Worm (Caenorhabditis elegans) whole organism, late embryonic: ENCODE results near the gene W02D7.4.

ENCODE experiments used
- K09A11.1 ChIP-seq: sonication (generic microtip); optimal IDR thresholded peaks from 2 replicates; lab custom pipeline; 2017; ENCODE audit warnings: antibody characterized with exemption, mild to moderate bottlenecking, missing genetic modification characterization, missing compliant biosample characterization; ENCODE audit not compliant: insufficient read depth
- ama-1 ChIP-seq: fragments of 150-350 bp; optimal IDR thresholded peaks from 2 replicates; lab custom pipeline; 2014
- ceh-34 ChIP-seq: sonication (generic microtip); optimal IDR thresholded peaks from 2 replicates; lab custom pipeline; 2016; ENCODE audit warnings: mild to moderate bottlenecking, missing genetic modification characterization, missing compliant biosample characterization
- ceh-6 ChIP-seq: fragments of 200-800 bp; sonication (Bioruptor generic); optimal IDR thresholded peaks from 2 replicates; lab custom pipeline; 2018; ENCODE audit warnings: mild to moderate bottlenecking, missing genetic modification characterization, missing compliant biosample characterization
- che-1 ChIP-seq: sonication (generic microtip); optimal IDR thresholded peaks from 2 replicates; lab custom pipeline; 2016; ENCODE audit warnings: mild to moderate bottlenecking, missing genetic modification characterization, missing compliant biosample characterization
- ets-4 ChIP-seq: sonication (generic microtip); optimal IDR thresholded peaks from 2 replicates; lab custom pipeline; 2016; ENCODE audit warnings: missing genetic modification characterization, missing compliant biosample characterization
- fax-1 ChIP-seq: sonication (generic microtip); optimal IDR thresholded peaks from 2 replicates; lab custom pipeline; 2016; ENCODE audit warnings: missing genotype, missing genetic modification characterization, missing compliant biosample characterization
- lin-11 ChIP-seq: fragments of 200-800 bp; sonication (Bioruptor generic); optimal IDR thresholded peaks from 2 replicates; lab custom pipeline; 2018; ENCODE audit warnings: mild to moderate bottlenecking, missing genetic modification characterization, missing compliant biosample characterization
- nhr-11 ChIP-seq: fragments of 150-350 bp; optimal IDR thresholded peaks from 2 replicates; lab custom pipeline; 2014; ENCODE audit warnings: missing biosample characterization, missing genetic modification characterization
- pag-3 ChIP-seq: sonication (generic microtip); optimal IDR thresholded peaks from 2 replicates; lab custom pipeline; 2016; ENCODE audit warnings: missing compliant biosample characterization, missing genetic modification characterization, borderline replicate concordance
- ref-2 ChIP-seq: sonication (generic microtip); optimal IDR thresholded peaks from 2 replicates; lab custom pipeline; 2016; ENCODE audit warnings: missing genetic modification characterization, missing compliant biosample characterization
- rnt-1 ChIP-seq: sonication (generic microtip); optimal IDR thresholded peaks from 2 replicates; lab custom pipeline; 2016; ENCODE audit warnings: missing genetic modification characterization, missing compliant biosample characterization
- sox-4 ChIP-seq: sonication (generic microtip); optimal IDR thresholded peaks from 2 replicates; lab custom pipeline; 2017; ENCODE audit warnings: mild to moderate bottlenecking, missing genetic modification characterization, inconsistent platforms, missing compliant biosample characterization

ce11 chrV:8251075-8251474, 46.3 kb downstream of the W02D7.4 start:
- no peak for TF ChIP-seq ama-1 (lab: Kevin White, UChicago)
- no peak for TF ChIP-seq pag-3
- TF ChIP-seq ceh-6: no peak
- TF ChIP-seq lin-11: no peak
- TF ChIP-seq ceh-34 (tag; lab: Kevin White, UChicago): no peak
- no peak for TF ChIP-seq K09A11.1 (tag; lab: Kevin White, UChicago)
- TF ChIP-seq rnt-1: no peak
- TF ChIP-seq nhr-11: no peak
- no peak for TF ChIP-seq ets-4 (tag; lab: Kevin White, UChicago)
- TF ChIP-seq che-1 (tag; lab: Kevin White, UChicago): no peak
- no peak for TF ChIP-seq fax-1 (tag; lab: Kevin White, UChicago)
- no peak for TF ChIP-seq ref-2 (tag; lab: Kevin White, UChicago)
- TF ChIP-seq sox-4 (tag; lab: Kevin White, UChicago): no peak
